Fruit fly (Drosophila melanogaster) whole organism, embryonic: ENCODE results near the gene Sc2.

ENCODE experiments used
- ATbp ChIP-seq: fragments of 200-800 bp; sonication (Bioruptor generic); optimal IDR thresholded peaks from 2 replicates; lab custom pipeline; 2017; ENCODE audit warnings: missing biosample characterization, mild to moderate bottlenecking, missing genetic modification characterization, missing genetic modification reagents
- Asciz ChIP-seq: fragments of 200-800 bp; sonication (Bioruptor generic); optimal IDR thresholded peaks from 2 replicates; lab custom pipeline; 2017; ENCODE audit warnings: missing biosample characterization, mild to moderate bottlenecking, missing genetic modification characterization, missing genetic modification reagents
- Awh ChIP-seq: fragments of 200-800 bp; sonication (Bioruptor generic); IDR thresholded peaks from 2 replicates; pipeline ENCODE4, ENCODE4 v1.3.6; 2022; ENCODE audit warnings: missing biosample characterization, missing genetic modification characterization
- B-H2 ChIP-seq: fragments of 200-800 bp; sonication (Bioruptor generic); optimal IDR thresholded peaks from 2 replicates; lab custom pipeline; 2018; ENCODE audit warnings: missing biosample characterization, mild to moderate bottlenecking, missing genetic modification characterization
- Bdp1 ChIP-seq: fragments of 200-800 bp; sonication (Bioruptor generic); optimal IDR thresholded peaks from 3 replicates; lab custom pipeline; 2016; ENCODE audit warnings: missing biosample characterization, missing genetic modification characterization
- C15 ChIP-seq: fragments of 200-800 bp; sonication (Bioruptor generic); IDR thresholded peaks from 3 replicates; pipeline ENCODE4 v1.3.6; 2022; ENCODE audit warnings: missing biosample characterization, missing genetic modification characterization
- CG11398 ChIP-seq: fragments of 200-800 bp; sonication (Bioruptor generic); optimal IDR thresholded peaks from 2 replicates; lab custom pipeline; 2016; ENCODE audit warnings: missing biosample characterization, missing genetic modification characterization
- CG12942 ChIP-seq: fragments of 200-800 bp; sonication (Bioruptor generic); optimal IDR thresholded peaks from 3 replicates; lab custom pipeline; 2016; ENCODE audit warnings: missing biosample characterization, missing genetic modification characterization
- CG13624 ChIP-seq: fragments of 200-800 bp; sonication (Bioruptor generic); optimal IDR thresholded peaks from 2 replicates; lab custom pipeline; 2016; ENCODE audit warnings: missing biosample characterization, missing genetic modification characterization
- CG13775 ChIP-seq: fragments of 200-800 bp; sonication (Bioruptor generic); optimal IDR thresholded peaks from 3 replicates; lab custom pipeline; 2017; ENCODE audit warnings: missing biosample characterization, mild to moderate bottlenecking, missing genetic modification characterization
- CG14441 ChIP-seq: fragments of 200-800 bp; sonication (Bioruptor generic); IDR thresholded peaks from 2 replicates; pipeline ENCODE4 v1.3.6; 2022; ENCODE audit warnings: missing biosample characterization, missing genetic modification characterization
- CG1602 ChIP-seq: fragments of 200-800 bp; sonication (Bioruptor generic); optimal IDR thresholded peaks from 3 replicates; lab custom pipeline; 2016; ENCODE audit warnings: missing biosample characterization, missing genetic modification characterization
- CG17568 ChIP-seq: fragments of 200-800 bp; sonication (Bioruptor generic); optimal IDR thresholded peaks from 2 replicates; lab custom pipeline; 2018; ENCODE audit warnings: missing biosample characterization, mild to moderate bottlenecking, missing genetic modification characterization, moderate library complexity
- CG17612 ChIP-seq: fragments of 200-800 bp; sonication (Bioruptor generic); IDR thresholded peaks from 2 replicates; pipeline ENCODE4 v1.3.6; 2022; ENCODE audit warnings: missing biosample characterization, missing genetic modification characterization
- CG17912 ChIP-seq: fragments of 200-800 bp; sonication (Bioruptor generic); optimal IDR thresholded peaks from 2 replicates; lab custom pipeline; 2018; ENCODE audit warnings: missing biosample characterization, mild to moderate bottlenecking, missing genetic modification characterization
- CG3281 ChIP-seq: fragments of 200-800 bp; sonication (Bioruptor generic); optimal IDR thresholded peaks from 3 replicates; lab custom pipeline; 2017; ENCODE audit warnings: missing biosample characterization, mild to moderate bottlenecking, missing genetic modification characterization
- CG3726 ChIP-seq: fragments of 200-800 bp; sonication (Bioruptor generic); IDR thresholded peaks from 3 replicates; pipeline ENCODE4, ENCODE4 v1.3.6; 2022; ENCODE audit warnings: missing biosample characterization, missing genetic modification characterization
- CG3838 ChIP-seq: fragments of 200-800 bp; sonication (Bioruptor generic); optimal IDR thresholded peaks from 3 replicates; lab custom pipeline; 2016; ENCODE audit warnings: missing biosample characterization, missing genetic modification characterization
- CG42726 ChIP-seq: fragments of 200-800 bp; sonication (Bioruptor generic); IDR thresholded peaks from 2 replicates; pipeline ENCODE4 v1.3.6; 2022; ENCODE audit warnings: missing biosample characterization, missing genetic modification characterization; ENCODE audit not compliant: partially characterized antibody
- CG5180 ChIP-seq: fragments of 200-800 bp; sonication (Bioruptor generic); optimal IDR thresholded peaks from 3 replicates; lab custom pipeline; 2017; ENCODE audit warnings: missing biosample characterization, missing genetic modification characterization, mild to moderate bottlenecking, moderate library complexity, missing genetic modification reagents
- CG7786 ChIP-seq: fragments of 200-800 bp; sonication (Bioruptor generic); optimal IDR thresholded peaks from 2 replicates; lab custom pipeline; 2016; ENCODE audit warnings: missing biosample characterization, missing genetic modification characterization
- CG9817 ChIP-seq: fragments of 200-800 bp; sonication (Bioruptor generic); optimal IDR thresholded peaks from 2 replicates; lab custom pipeline; 2018; ENCODE audit warnings: missing biosample characterization, mild to moderate bottlenecking, missing genetic modification characterization, moderate library complexity
- D ChIP-seq, 2 experiments: fragments of 200-800 bp in 1 of 2; fragments of >200 bp in 1 of 2; sonication (Bioruptor generic) in 1 of 2; optimal IDR thresholded peaks; 2 replicates in 1 of 2; 3 replicates in 1 of 2; lab custom pipeline; 2017; ENCODE audit warnings: mild to moderate bottlenecking in 1 of 2, missing biosample characterization in 1 of 2, missing genetic modification characterization in 1 of 2, missing genetic modification reagents in 1 of 2
- Drgx ChIP-seq: fragments of 200-800 bp; sonication (Bioruptor generic); IDR thresholded peaks from 2 replicates; pipeline ENCODE4 v1.3.6; 2022; ENCODE audit warnings: missing biosample characterization, missing genetic modification characterization
- Med ChIP-seq: fragments of 200-800 bp; sonication (Bioruptor generic); peaks from one replicate; lab custom pipeline; 2016; ENCODE audit warnings: missing biosample characterization, missing genetic modification characterization, mild to moderate bottlenecking, inconsistent platforms, moderate library complexity
- Nf-YA ChIP-seq: fragments of 200-800 bp; sonication (Bioruptor generic); IDR thresholded peaks from 2 replicates; pipeline ENCODE4 v1.3.6; 2022; ENCODE audit warnings: missing biosample characterization, missing genetic modification characterization
- Rfx ChIP-seq: fragments of 200-800 bp; sonication (Bioruptor generic); IDR thresholded peaks from 2 replicates; pipeline ENCODE4 v1.3.6; 2022; ENCODE audit warnings: missing biosample characterization, missing genetic modification characterization
- Trl ChIP-seq, 3 experiments: fragments of >200 bp in 2 of 3; fragments of 200-800 bp in 1 of 3; sonication (Bioruptor generic) in 1 of 3; optimal IDR thresholded peaks; 2 replicates in 1 of 3; 3 replicates in 2 of 3; lab custom pipeline; 2016 to 2017; ENCODE audit warnings: missing biosample characterization in 1 of 3, missing genetic modification characterization in 1 of 3
- Xbp1 ChIP-seq: fragments of 200-800 bp; sonication (Bioruptor generic); optimal IDR thresholded peaks from 3 replicates; lab custom pipeline; 2016; ENCODE audit warnings: missing biosample characterization, mild to moderate bottlenecking, missing genetic modification characterization
- abd-A ChIP-seq: fragments of 200-800 bp; sonication (Bioruptor generic); optimal IDR thresholded peaks from 3 replicates; lab custom pipeline; 2019; ENCODE audit warnings: missing biosample characterization, mild to moderate bottlenecking, missing genetic modification characterization, moderate library complexity
- cad ChIP-seq: fragments of >200 bp; optimal IDR thresholded peaks from 2 replicates; lab custom pipeline; 2017; ENCODE audit warnings: missing biosample characterization, missing genetic modification characterization
- crol ChIP-seq: fragments of 200-800 bp; sonication (Bioruptor generic); IDR thresholded peaks from 2 replicates; pipeline ENCODE4 v1.3.6; 2022; ENCODE audit warnings: missing biosample characterization, missing genetic modification characterization
- dm ChIP-seq: fragments of 200-800 bp; sonication (Bioruptor generic); optimal IDR thresholded peaks from 3 replicates; lab custom pipeline; 2016; ENCODE audit warnings: missing biosample characterization, missing genetic modification characterization
- ems ChIP-seq: fragments of 200-800 bp; sonication (Bioruptor generic); optimal IDR thresholded peaks from 3 replicates; lab custom pipeline; 2016; ENCODE audit warnings: missing biosample characterization, missing genetic modification characterization
- eve ChIP-seq, 2 experiments: fragments of >200 bp; optimal IDR thresholded peaks; 2 replicates each; lab custom pipeline; 2017; ENCODE audit warnings: missing biosample characterization in 2 of 2, missing genetic modification characterization in 2 of 2
- fd3F ChIP-seq: fragments of 200-800 bp; sonication (Bioruptor generic); optimal IDR thresholded peaks from 2 replicates; lab custom pipeline; 2018; ENCODE audit warnings: missing biosample characterization, mild to moderate bottlenecking, missing genetic modification characterization, moderate library complexity
- gce ChIP-seq: fragments of 200-800 bp; sonication (Bioruptor generic); IDR thresholded peaks from 3 replicates; pipeline ENCODE4 v1.3.6; 2022; ENCODE audit warnings: missing biosample characterization, missing genetic modification characterization
- gcm ChIP-seq: fragments of 200-800 bp; sonication (Bioruptor generic); optimal IDR thresholded peaks from 2 replicates; lab custom pipeline; 2019; ENCODE audit warnings: missing biosample characterization, mild to moderate bottlenecking, missing genetic modification characterization, moderate library complexity
- grau ChIP-seq: fragments of 200-800 bp; optimal IDR thresholded peaks from 3 replicates; lab custom pipeline; 2019; ENCODE audit warnings: missing biosample characterization, mild to moderate bottlenecking, missing genetic modification characterization, moderate library complexity
- gsb-n ChIP-seq: fragments of 200-800 bp; sonication (Bioruptor generic); optimal IDR thresholded peaks from 3 replicates; lab custom pipeline; 2018; ENCODE audit warnings: missing biosample characterization, mild to moderate bottlenecking, missing genetic modification characterization
- hb ChIP-seq: fragments of 200-800 bp; sonication (Bioruptor generic); IDR thresholded peaks from 3 replicates; pipeline ENCODE4 v1.3.6; 2022; ENCODE audit warnings: missing biosample characterization, missing genetic modification characterization; ENCODE audit not compliant: partially characterized antibody
- kah ChIP-seq: fragments of 200-800 bp; sonication (Bioruptor generic); optimal IDR thresholded peaks from 2 replicates; lab custom pipeline; 2018; ENCODE audit warnings: missing biosample characterization, mild to moderate bottlenecking, missing genetic modification characterization
- lov ChIP-seq, 2 experiments: fragments of 200-800 bp in 1 of 2; fragments of >200 bp in 1 of 2; sonication (Bioruptor generic) in 1 of 2; IDR thresholded peaks in 1 of 2; optimal IDR thresholded peaks in 1 of 2; 2 replicates in 1 of 2; 3 replicates in 1 of 2; pipeline versions ENCODE4 v1.3.6 to Lab custom; 2017 to 2022; ENCODE audit warnings: missing biosample characterization in 1 of 2, missing genetic modification characterization in 1 of 2
- onecut ChIP-seq: fragments of 200-800 bp; sonication (Bioruptor generic); IDR thresholded peaks from 2 replicates; pipeline ENCODE4 v1.3.6; 2022; ENCODE audit warnings: missing biosample characterization, missing genetic modification characterization
- org-1 ChIP-seq: fragments of 200-800 bp; sonication (Bioruptor generic); optimal IDR thresholded peaks from 2 replicates; lab custom pipeline; 2017; ENCODE audit warnings: missing biosample characterization, missing genetic modification characterization
- stc ChIP-seq: fragments of 200-800 bp; sonication (Bioruptor generic); IDR thresholded peaks from 2 replicates; pipeline ENCODE4 v1.3.6; 2022; ENCODE audit warnings: missing biosample characterization, missing genetic modification characterization
- tgo ChIP-seq: fragments of 200-800 bp; sonication (Bioruptor generic); IDR thresholded peaks from 3 replicates; pipeline ENCODE4 v1.3.6; 2022; ENCODE audit warnings: missing biosample characterization, missing genetic modification characterization
- tup ChIP-seq: fragments of 200-800 bp; sonication (Bioruptor generic); optimal IDR thresholded peaks from 2 replicates; lab custom pipeline; 2016; ENCODE audit warnings: missing biosample characterization, mild to moderate bottlenecking, missing genetic modification characterization, moderate library complexity
- tx ChIP-seq: fragments of 200-800 bp; sonication (Bioruptor generic); optimal IDR thresholded peaks from 2 replicates; lab custom pipeline; 2016; ENCODE audit warnings: missing biosample characterization, missing genetic modification characterization
- vnd ChIP-seq: fragments of 200-800 bp; sonication (Bioruptor generic); IDR thresholded peaks from 3 replicates; pipeline ENCODE4 v1.3.6; 2022; ENCODE audit warnings: missing biosample characterization, missing genetic modification characterization; ENCODE audit not compliant: partially characterized antibody

Gene Sc2

dm6 chr3L:3932742-3933289 lies 29.5 kb downstream of the Sc2 start (continued):
- TF ChIP-seq Med (GFP tag; lab: Kevin White, UChicago) = peak; percentile 84
- no peak for TF ChIP-seq eve (GFP tag; optimal IDR thresholded peaks at IDR 0.05; lab: Kevin White, UChicago)
- no peak for TF ChIP-seq C15
- TF ChIP-seq gsb-n = no peak
- TF ChIP-seq gce (GFP tag; lab: Robert Waterston, UW) = no peak
- no peak for TF ChIP-seq CG17612 (GFP tag; lab: Robert Waterston, UW)
- TF ChIP-seq Rfx (GFP tag; lab: Robert Waterston, UW) = no peak; the same call in 1 of the 2 replicates
- TF ChIP-seq CG13775 (GFP tag; lab: Kevin White, UChicago) = no peak
- no peak for TF ChIP-seq CG5180 (GFP tag; lab: Kevin White, UChicago)
- TF ChIP-seq CG9817 (tag; lab: Kevin White, UChicago) = no peak
- TF ChIP-seq CG1602 = no peak
- no peak for TF ChIP-seq tup
- no peak for TF ChIP-seq CG17912 (GFP tag; lab: Kevin White, UChicago)
- TF ChIP-seq CG3838 (GFP tag; lab: Kevin White, UChicago) = no peak
- TF ChIP-seq CG12942 (GFP tag; lab: Kevin White, UChicago) = no peak
- peak; percentile 54 for TF ChIP-seq CG17568 (GFP tag; lab: Kevin White, UChicago)
- TF ChIP-seq ems = no peak
- no peak for TF ChIP-seq vnd (GFP tag; lab: Robert Waterston, UW)
- no peak for TF ChIP-seq CG42726 (GFP tag; lab: Robert Waterston, UW)
- no peak for TF ChIP-seq CG7786 (GFP tag; lab: Kevin White, UChicago)
- no peak for TF ChIP-seq org-1
- TF ChIP-seq stc (GFP tag; lab: Robert Waterston, UW) = no peak
- no peak for TF ChIP-seq Nf-YA (GFP tag; lab: Robert Waterston, UW)
- TF ChIP-seq gcm (GFP tag; lab: Kevin White, UChicago) = no peak
- TF ChIP-seq crol (GFP tag; lab: Robert Waterston, UW) = no peak
- TF ChIP-seq Xbp1 (GFP tag; lab: Kevin White, UChicago) = no peak
- TF ChIP-seq tgo (GFP tag; lab: Robert Waterston, UW) = no peak
- no peak for TF ChIP-seq Drgx (GFP tag; lab: Robert Waterston, UW)
- TF ChIP-seq CG3281 (GFP tag; lab: Kevin White, UChicago) = peak; percentile 75
- TF ChIP-seq ATbp (GFP tag; lab: Kevin White, UChicago) = peak; percentile 42
- no peak for TF ChIP-seq Bdp1 (GFP tag; lab: Kevin White, UChicago)
- TF ChIP-seq onecut (GFP tag; lab: Robert Waterston, UW) = no peak
- no peak for TF ChIP-seq CG14441 (GFP tag; lab: Robert Waterston, UW)
- no peak for TF ChIP-seq D (optimal IDR thresholded peaks at IDR 0.05; lab: Kevin White, UChicago)
- TF ChIP-seq D (GFP tag; optimal IDR thresholded peaks at IDR 0.05; lab: Kevin White, UChicago) = no peak
- no peak for TF ChIP-seq CG13624 (GFP tag; lab: Kevin White, UChicago)
- no peak for TF ChIP-seq Awh (GFP tag; lab: Robert Waterston, UW)
- TF ChIP-seq grau (tag; lab: Kevin White, UChicago) = peak; percentile 8
- no peak for TF ChIP-seq cad (GFP tag; lab: Kevin White, UChicago)
- no peak for TF ChIP-seq lov (optimal IDR thresholded peaks at IDR 0.05; lab: Kevin White, UChicago)
- TF ChIP-seq lov (GFP tag; IDR thresholded peaks at IDR 0.05; lab: Robert Waterston, UW) = no peak
- TF ChIP-seq Trl (optimal IDR thresholded peaks at IDR 0.05; lab: Kevin White, UChicago) = no peak
- TF ChIP-seq Trl (GFP tag; optimal IDR thresholded peaks at IDR 0.05; lab: Kevin White, UChicago) = no peak
- no peak for TF ChIP-seq CG11398 (GFP tag; lab: Kevin White, UChicago)
- no peak for TF ChIP-seq abd-A
- no peak for TF ChIP-seq tx (GFP tag; lab: Kevin White, UChicago)
- TF ChIP-seq Asciz (GFP tag; lab: Kevin White, UChicago) = peak; percentile 7
- TF ChIP-seq B-H2 (GFP tag; lab: Kevin White, UChicago) = peak; percentile 15
- TF ChIP-seq hb (GFP tag; lab: Robert Waterston, UW) = no peak
- no peak for TF ChIP-seq CG3726 (GFP tag; lab: Robert Waterston, UW)
- TF ChIP-seq fd3F (GFP tag; lab: Kevin White, UChicago) = peak; percentile 51
- no peak for TF ChIP-seq kah (GFP tag; lab: Kevin White, UChicago)
- TF ChIP-seq dm (GFP tag; lab: Kevin White, UChicago) = no peak
